Worm (Caenorhabditis elegans) whole organism, young adult: ENCODE data around the gene micu-1.

Source experiments
- K12H6.12 ChIP-seq: fragments of 200-800 bp; sonication (Bioruptor generic); optimal IDR thresholded peaks from 2 replicates; lab custom pipeline; 2018; ENCODE audit warnings: mild to moderate bottlenecking, missing genetic modification characterization, missing compliant biosample characterization
- T07F8.4 ChIP-seq: sonication (generic microtip); optimal IDR thresholded peaks from 2 replicates; lab custom pipeline; 2016; ENCODE audit warnings: mild to moderate bottlenecking, missing genetic modification characterization, moderate library complexity, missing compliant biosample characterization
- Y67H2A.10 ChIP-seq: fragments of 200-800 bp; sonication (Bioruptor generic); conservative IDR thresholded peaks from 2 replicates; pipeline ENCODE4 v1.3.6; 2022; ENCODE audit warnings: missing genetic modification reagents, missing genetic modification characterization, missing compliant biosample characterization
- ama-1 ChIP-seq, 3 experiments: fragments of 150-350 bp in 1 of 3; sonication (generic microtip) in 2 of 3; optimal IDR thresholded peaks; 2 replicates each; lab custom pipeline; 2014 to 2018; ENCODE audit warnings: missing biosample characterization in 2 of 3, missing genetic modification characterization in 2 of 3, missing genetic modification reagents in 2 of 3
- bed-1 ChIP-seq: fragments of 200-800 bp; sonication (Bioruptor generic); IDR thresholded peaks from 2 replicates; pipeline ENCODE4 v1.3.6; 2022; ENCODE audit warnings: missing genetic modification reagents, missing genetic modification characterization, missing compliant biosample characterization
- let-526 ChIP-seq: fragments of 200-800 bp; sonication (Bioruptor generic); IDR thresholded peaks from 2 replicates; pipeline ENCODE4 v1.3.6; 2022; ENCODE audit warnings: missing genetic modification reagents, missing genetic modification characterization, missing compliant biosample characterization
- sea-2 ChIP-seq: fragments of 200-800 bp; sonication (Bioruptor generic); IDR thresholded peaks from 2 replicates; pipeline ENCODE4 v1.3.6; 2022; ENCODE audit warnings: missing genetic modification characterization, missing compliant biosample characterization
- snpc-3.4 ChIP-seq: sonication (generic microtip); optimal IDR thresholded peaks from 2 replicates; lab custom pipeline; 2017; ENCODE audit warnings: missing genetic modification characterization, mild to moderate bottlenecking, missing compliant biosample characterization, antibody characterized with exemption, moderate library complexity, missing genotype, missing genetic modification reagents
- ztf-26 ChIP-seq: sonication (generic microtip); optimal IDR thresholded peaks from 2 replicates; lab custom pipeline; 2017; ENCODE audit warnings: missing genetic modification characterization, missing compliant biosample characterization

DNA sequence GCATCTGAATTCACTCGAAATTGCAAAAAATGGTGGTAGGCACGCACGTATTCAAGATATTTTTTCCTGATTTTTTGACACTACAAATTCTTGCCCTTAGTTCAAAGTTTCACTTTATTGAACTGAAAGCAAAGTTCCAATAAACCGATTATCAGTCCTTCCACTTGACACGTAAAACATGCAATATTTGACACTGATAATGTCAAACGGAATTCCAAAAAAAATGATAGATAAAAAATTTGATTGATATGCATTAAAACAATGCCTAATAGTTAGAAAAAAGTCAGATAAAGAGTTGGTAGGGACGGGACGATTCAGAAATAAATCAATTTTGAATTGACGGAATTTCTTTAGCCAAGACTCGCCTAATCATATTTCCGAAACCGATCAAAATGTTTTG, 29.3 kb downstream of the micu-1 start:
- TF ChIP-seq Y67H2A.10 (GFP tag; lab: Robert Waterston, UW) (no peak), ama-1 (optimal IDR thresholded peaks at IDR 0.05; lab: Kevin White, UChicago) (no peak), ama-1 (GFP tag; optimal IDR thresholded peaks at IDR 0.05; lab: Kevin White, UChicago) (no peak), sea-2 (no peak), bed-1 (GFP tag; lab: Robert Waterston, UW) (no peak), ztf-26 (tag; lab: Kevin White, UChicago) (no peak), K12H6.12 (tag; lab: Kevin White, UChicago) (no peak), let-526 (no peak), T07F8.4 (no peak), snpc-3.4 (tag; lab: Kevin White, UChicago) (no peak)
